Fruit fly (Drosophila melanogaster) whole organism, wandering third instar larva: ENCODE measurements around the gene CG33635.

Source experiments
- Abd-B ChIP-seq: fragments of >200 bp; optimal IDR thresholded peaks from 2 replicates; lab custom pipeline; 2017; ENCODE audit warnings: missing biosample characterization, missing genetic modification characterization
- CG9705 ChIP-seq: fragments of 200-800 bp; sonication (Bioruptor generic); optimal IDR thresholded peaks from 2 replicates; lab custom pipeline; 2018; ENCODE audit warnings: missing biosample characterization, mild to moderate bottlenecking, missing genetic modification characterization
- HLH106 ChIP-seq: fragments of 200-800 bp; optimal IDR thresholded peaks from 3 replicates; lab custom pipeline; 2019; ENCODE audit warnings: missing biosample characterization, mild to moderate bottlenecking, missing genetic modification characterization, moderate library complexity
- Hr78 ChIP-seq: fragments of >200 bp; optimal IDR thresholded peaks from 2 replicates; lab custom pipeline; 2017; ENCODE audit warnings: missing biosample characterization, missing genetic modification characterization
- Sp1 ChIP-seq: fragments of 200-800 bp; sonication (Bioruptor generic); optimal IDR thresholded peaks from 3 replicates; lab custom pipeline; 2019; ENCODE audit warnings: missing biosample characterization, mild to moderate bottlenecking, missing genetic modification characterization, moderate library complexity
- dsf ChIP-seq: sonication (Bioruptor generic); optimal IDR thresholded peaks from 2 replicates; lab custom pipeline; 2016; ENCODE audit warnings: missing biosample characterization, missing genetic modification characterization, borderline replicate concordance
- fru ChIP-seq: fragments of 200-800 bp; sonication (Bioruptor generic); optimal IDR thresholded peaks from 3 replicates; lab custom pipeline; 2016; ENCODE audit warnings: missing biosample characterization, mild to moderate bottlenecking, missing genetic modification characterization
- pan ChIP-seq: fragments of >200 bp; optimal IDR thresholded peaks from 2 replicates; lab custom pipeline; 2017
- psq ChIP-seq: fragments of 200-800 bp; sonication (Bioruptor generic); optimal IDR thresholded peaks from 3 replicates; lab custom pipeline; 2017; ENCODE audit warnings: missing biosample characterization, mild to moderate bottlenecking, missing genetic modification characterization, moderate library complexity

- TF ChIP-seq dsf (GFP tag; lab: Kevin White, UChicago) (no peak), Hr78 (no peak), psq (GFP tag; lab: Kevin White, UChicago) (no peak), fru (peak; percentile 58), CG9705 (no peak), Sp1 (no peak), pan (lab: Kevin White, UChicago) (no peak), HLH106 (no peak), Abd-B (GFP tag; lab: Kevin White, UChicago) (no peak)
Measured at dm6 chr2L:181020-181419, 22.6 kb upstream of the CG33635 start.
